Fruit fly (Drosophila melanogaster) whole organism, embryonic: ENCODE results near the gene CG15539.
A peak's percentile ranks its signal among the peaks of the same experiment; 100 is the strongest.

Source experiments
- ATbp ChIP-seq: fragments of 200-800 bp; sonication (Bioruptor generic); optimal IDR thresholded peaks from 2 replicates; lab custom pipeline; 2017; ENCODE audit warnings: missing biosample characterization, mild to moderate bottlenecking, missing genetic modification characterization, missing genetic modification reagents
- Awh ChIP-seq: fragments of 200-800 bp; sonication (Bioruptor generic); IDR thresholded peaks from 2 replicates; pipeline ENCODE4, ENCODE4 v1.3.6; 2022; ENCODE audit warnings: missing biosample characterization, missing genetic modification characterization
- Bdp1 ChIP-seq: fragments of 200-800 bp; sonication (Bioruptor generic); optimal IDR thresholded peaks from 3 replicates; lab custom pipeline; 2016; ENCODE audit warnings: missing biosample characterization, missing genetic modification characterization
- Bgb ChIP-seq: fragments of 200-800 bp; sonication (Bioruptor generic); IDR thresholded peaks from 2 replicates; pipeline ENCODE4 v1.3.6; 2022; ENCODE audit warnings: missing biosample characterization, missing genetic modification characterization; ENCODE audit not compliant: partially characterized antibody
- Blimp-1 ChIP-seq: fragments of 200-800 bp; sonication (Bioruptor generic); optimal IDR thresholded peaks from 3 replicates; lab custom pipeline; 2018; ENCODE audit warnings: missing biosample characterization, missing genetic modification characterization, mild to moderate bottlenecking, moderate library complexity, missing genetic modification reagents
- CG10366 ChIP-seq: fragments of 200-800 bp; sonication (Bioruptor generic); IDR thresholded peaks from 2 replicates; pipeline ENCODE4 v1.3.6; 2022; ENCODE audit warnings: missing biosample characterization, missing genetic modification characterization
- CG11093 ChIP-seq: fragments of 200-800 bp; sonication (Bioruptor generic); IDR thresholded peaks from 3 replicates; pipeline ENCODE4 v1.3.6; 2022; ENCODE audit warnings: missing biosample characterization, missing genetic modification characterization
- CG15073 ChIP-seq: fragments of 200-800 bp; sonication (Bioruptor generic); optimal IDR thresholded peaks from 2 replicates; lab custom pipeline; 2016; ENCODE audit warnings: missing biosample characterization, missing genetic modification characterization
- CG17361 ChIP-seq: fragments of 200-800 bp; sonication (Bioruptor generic); IDR thresholded peaks from 3 replicates; pipeline ENCODE4 v1.3.6; 2022; ENCODE audit warnings: missing biosample characterization, missing genetic modification characterization
- CG17829 ChIP-seq: fragments of 200-800 bp; optimal IDR thresholded peaks from 2 replicates; lab custom pipeline; 2019; ENCODE audit warnings: missing biosample characterization, mild to moderate bottlenecking, missing genetic modification characterization, moderate library complexity
- CG31224 ChIP-seq: fragments of 200-800 bp; sonication (Bioruptor generic); IDR thresholded peaks from 2 replicates; pipeline ENCODE4 v1.3.6; 2022; ENCODE audit warnings: missing biosample characterization, missing genetic modification characterization
- CG3281 ChIP-seq: fragments of 200-800 bp; sonication (Bioruptor generic); optimal IDR thresholded peaks from 3 replicates; lab custom pipeline; 2017; ENCODE audit warnings: missing biosample characterization, mild to moderate bottlenecking, missing genetic modification characterization
- CG6175 ChIP-seq: fragments of 200-800 bp; sonication (Bioruptor generic); IDR thresholded peaks from 3 replicates; pipeline ENCODE4 v1.3.6; 2022; ENCODE audit warnings: missing biosample characterization, missing genetic modification characterization
- CG6813 ChIP-seq: fragments of 200-800 bp; sonication (Bioruptor generic); optimal IDR thresholded peaks from 2 replicates; lab custom pipeline; 2017; ENCODE audit warnings: missing biosample characterization, missing genetic modification characterization, mild to moderate bottlenecking, moderate library complexity, missing genetic modification reagents
- CG7745 ChIP-seq: fragments of 200-800 bp; sonication (Bioruptor generic); optimal IDR thresholded peaks from 2 replicates; lab custom pipeline; 2018; ENCODE audit warnings: missing biosample characterization, mild to moderate bottlenecking, missing genetic modification characterization, moderate library complexity
- CG7786 ChIP-seq: fragments of 200-800 bp; sonication (Bioruptor generic); optimal IDR thresholded peaks from 2 replicates; lab custom pipeline; 2016; ENCODE audit warnings: missing biosample characterization, missing genetic modification characterization
- CG8290 ChIP-seq, 3 experiments: fragments of 200-800 bp; sonication (Bioruptor generic); optimal IDR thresholded peaks; 2 replicates each; lab custom pipeline; 2016 to 2019; ENCODE audit warnings: missing biosample characterization in 3 of 3, missing genetic modification characterization in 3 of 3, mild to moderate bottlenecking in 2 of 3, moderate library complexity in 1 of 3
- CG9932 ChIP-seq: fragments of 200-800 bp; sonication (Bioruptor generic); IDR thresholded peaks from 2 replicates; pipeline ENCODE4 v1.3.6; 2022; ENCODE audit warnings: missing biosample characterization, missing genetic modification characterization
- CHES-1-like ChIP-seq: fragments of 200-800 bp; sonication (Bioruptor generic); optimal IDR thresholded peaks from 2 replicates; lab custom pipeline; 2016; ENCODE audit warnings: missing biosample characterization, missing genetic modification characterization
- Dbx ChIP-seq: fragments of 200-800 bp; sonication (Bioruptor generic); IDR thresholded peaks from 3 replicates; pipeline ENCODE4 v1.3.6; 2022; ENCODE audit warnings: missing biosample characterization, missing genetic modification characterization
- Deaf1 ChIP-seq: fragments of 200-800 bp; optimal IDR thresholded peaks from 3 replicates; lab custom pipeline; 2019; ENCODE audit warnings: missing biosample characterization, mild to moderate bottlenecking, missing genetic modification characterization, moderate library complexity
- Doc3 ChIP-seq: fragments of 200-800 bp; sonication (Bioruptor generic); IDR thresholded peaks from 3 replicates; pipeline ENCODE4 v1.3.6; 2022; ENCODE audit warnings: missing biosample characterization, missing genetic modification characterization; ENCODE audit not compliant: partially characterized antibody
- ERR ChIP-seq: fragments of 200-800 bp; sonication (Bioruptor generic); optimal IDR thresholded peaks from 2 replicates; lab custom pipeline; 2016; ENCODE audit warnings: missing biosample characterization, missing genetic modification characterization
- Ets97D ChIP-seq: fragments of 200-800 bp; sonication (Bioruptor generic); optimal IDR thresholded peaks from 3 replicates; lab custom pipeline; 2016; ENCODE audit warnings: missing biosample characterization, missing genetic modification characterization
- Fer1 ChIP-seq: fragments of 200-800 bp; sonication (Bioruptor generic); optimal IDR thresholded peaks from 2 replicates; lab custom pipeline; 2017; ENCODE audit warnings: missing biosample characterization, mild to moderate bottlenecking, missing genetic modification characterization
- NC2β ChIP-seq: fragments of 200-800 bp; sonication (Bioruptor generic); optimal IDR thresholded peaks from 2 replicates; lab custom pipeline; 2016; ENCODE audit warnings: missing biosample characterization, missing genetic modification characterization
- NK7.1 ChIP-seq: fragments of 200-800 bp; sonication (Bioruptor generic); optimal IDR thresholded peaks from 3 replicates; lab custom pipeline; 2016; ENCODE audit warnings: missing biosample characterization, missing genetic modification characterization
- Nf-YC ChIP-seq: fragments of 200-800 bp; optimal IDR thresholded peaks from 3 replicates; lab custom pipeline; 2019; ENCODE audit warnings: missing biosample characterization, mild to moderate bottlenecking, missing genetic modification characterization, moderate library complexity
- Optix ChIP-seq: fragments of 200-800 bp; sonication (Bioruptor generic); IDR thresholded peaks from 3 replicates; pipeline ENCODE4 v1.3.6; 2022; ENCODE audit warnings: missing biosample characterization, missing genetic modification characterization
- Pdp1 ChIP-seq, 2 experiments: fragments of 200-800 bp; sonication (Bioruptor generic); optimal IDR thresholded peaks; 3 replicates each; lab custom pipeline; 2016; ENCODE audit warnings: missing biosample characterization in 2 of 2, missing genetic modification characterization in 2 of 2, mild to moderate bottlenecking in 1 of 2, moderate library complexity in 1 of 2
- Sox102F ChIP-seq: fragments of 200-800 bp; sonication (Bioruptor generic); optimal IDR thresholded peaks from 2 replicates; lab custom pipeline; 2018; ENCODE audit warnings: missing biosample characterization, mild to moderate bottlenecking, missing genetic modification characterization, moderate library complexity
- Xbp1 ChIP-seq: fragments of 200-800 bp; sonication (Bioruptor generic); optimal IDR thresholded peaks from 3 replicates; lab custom pipeline; 2016; ENCODE audit warnings: missing biosample characterization, mild to moderate bottlenecking, missing genetic modification characterization
- aop ChIP-seq: fragments of 200-800 bp; sonication (Bioruptor generic); IDR thresholded peaks from 2 replicates; pipeline ENCODE4 v1.3.6; 2022; ENCODE audit warnings: missing biosample characterization, missing genetic modification characterization
- ash1 ChIP-seq: fragments of 200-800 bp; sonication (Bioruptor generic); optimal IDR thresholded peaks from 2 replicates; lab custom pipeline; 2018; ENCODE audit warnings: missing biosample characterization, mild to moderate bottlenecking, missing genetic modification characterization
- bab2 ChIP-seq: fragments of 200-800 bp; sonication (Bioruptor generic); optimal IDR thresholded peaks from 2 replicates; lab custom pipeline; 2016; ENCODE audit warnings: missing biosample characterization, missing genetic modification characterization
- bigmax ChIP-seq: fragments of 200-800 bp; sonication (Bioruptor generic); optimal IDR thresholded peaks from 2 replicates; lab custom pipeline; 2018; ENCODE audit warnings: missing biosample characterization, mild to moderate bottlenecking, missing genetic modification characterization
- chinmo ChIP-seq: fragments of 200-800 bp; sonication (Bioruptor generic); IDR thresholded peaks from 4 replicates; pipeline ENCODE4 v1.3.6; 2022; ENCODE audit warnings: missing biosample characterization, missing genetic modification characterization; ENCODE audit not compliant: partially characterized antibody
- croc ChIP-seq: fragments of 200-800 bp; sonication (Bioruptor generic); conservative IDR thresholded peaks from 3 replicates; pipeline ENCODE4 v1.3.6; 2022; ENCODE audit warnings: missing biosample characterization, missing genetic modification characterization
- dysf ChIP-seq: fragments of 200-800 bp; sonication (Bioruptor generic); IDR thresholded peaks from 3 replicates; pipeline ENCODE4 v1.3.6; 2022; ENCODE audit warnings: missing biosample characterization, missing genetic modification characterization
- fru ChIP-seq: fragments of >200 bp; optimal IDR thresholded peaks from 2 replicates; lab custom pipeline; 2017
- mam ChIP-seq: fragments of 200-800 bp; sonication (Bioruptor generic); optimal IDR thresholded peaks from 3 replicates; lab custom pipeline; 2016; ENCODE audit warnings: missing biosample characterization, missing genetic modification characterization
- nerfin-2 ChIP-seq: fragments of 200-800 bp; sonication (Bioruptor generic); IDR thresholded peaks from 2 replicates; pipeline ENCODE4 v1.3.6; 2022; ENCODE audit warnings: missing biosample characterization, missing genetic modification characterization; ENCODE audit not compliant: partially characterized antibody
- p53 ChIP-seq: fragments of 200-800 bp; sonication (Bioruptor generic); optimal IDR thresholded peaks from 2 replicates; lab custom pipeline; 2016; ENCODE audit warnings: missing biosample characterization, missing genetic modification characterization
- pfk ChIP-seq: fragments of 200-800 bp; sonication (Bioruptor generic); optimal IDR thresholded peaks from 2 replicates; lab custom pipeline; 2018; ENCODE audit warnings: missing biosample characterization, mild to moderate bottlenecking, missing genetic modification characterization, moderate library complexity
- ranshi ChIP-seq: fragments of 200-800 bp; sonication (Bioruptor generic); IDR thresholded peaks from 2 replicates; pipeline ENCODE4 v1.3.6; 2022; ENCODE audit warnings: missing biosample characterization, missing genetic modification characterization
- run ChIP-seq: fragments of 200-800 bp; sonication (Bioruptor generic); optimal IDR thresholded peaks from 3 replicates; lab custom pipeline; 2018; ENCODE audit warnings: missing biosample characterization, mild to moderate bottlenecking, missing genetic modification characterization
- seq ChIP-seq: fragments of 200-800 bp; sonication (Bioruptor generic); IDR thresholded peaks from 2 replicates; pipeline ENCODE4 v1.3.6; 2022; ENCODE audit warnings: missing biosample characterization, missing genetic modification characterization
- slou ChIP-seq: fragments of 200-800 bp; sonication (Bioruptor generic); optimal IDR thresholded peaks from 3 replicates; lab custom pipeline; 2016; ENCODE audit warnings: missing biosample characterization, missing genetic modification characterization
- toy ChIP-seq: fragments of 200-800 bp; sonication (Bioruptor generic); IDR thresholded peaks from 2 replicates; pipeline ENCODE4 v1.3.6; 2022; ENCODE audit warnings: missing biosample characterization, missing genetic modification characterization

CG15539 gene

DNA sequence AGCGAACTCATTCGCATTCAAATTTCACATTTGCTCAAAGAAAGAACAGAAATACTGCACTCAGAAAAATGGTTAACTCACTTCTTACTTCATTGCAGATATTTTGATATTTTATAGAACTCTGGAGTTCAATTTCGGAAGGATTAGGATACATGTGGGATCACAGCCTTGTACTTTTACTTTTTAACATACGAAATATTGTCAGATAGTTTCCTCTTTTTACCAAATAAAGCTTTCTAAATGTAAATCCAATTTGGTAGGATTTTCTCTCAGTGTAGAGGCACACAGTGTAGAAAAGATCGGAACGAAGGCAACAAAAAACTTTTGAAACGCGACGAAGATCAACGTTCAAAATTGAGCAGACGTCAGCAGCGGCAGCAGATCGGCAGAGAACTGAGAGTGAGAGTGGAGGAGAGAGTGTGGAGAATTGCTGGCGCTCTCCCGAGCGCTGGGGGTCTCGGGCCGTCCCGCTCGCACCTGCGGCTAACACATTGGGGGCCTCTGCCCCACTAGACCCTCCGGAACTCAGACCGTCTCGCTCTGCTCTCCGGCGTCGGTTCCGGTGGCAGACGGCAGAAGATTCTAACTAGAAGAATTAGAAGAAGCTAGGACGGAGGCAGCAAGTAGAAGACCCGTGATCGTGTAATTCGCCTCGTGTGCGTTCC is 26.3 kb downstream of the CG15539 start, which contains the start of gene tmod (continued):
- peak; percentile 57 for TF ChIP-seq Sox102F (GFP tag; lab: Kevin White, UChicago)
- TF ChIP-seq CG6175 (GFP tag; lab: Robert Waterston, UW) = peak; percentile 51; the same call in 1 of the 3 replicates
- TF ChIP-seq nerfin-2 = no peak
- TF ChIP-seq seq (GFP tag; lab: Robert Waterston, UW) = no peak
- TF ChIP-seq run (tag; lab: Kevin White, UChicago) = peak; percentile 31
- peak; percentile 95 for TF ChIP-seq aop (GFP tag; lab: Robert Waterston, UW)
- TF ChIP-seq CG15073 (GFP tag; lab: Kevin White, UChicago) = no peak
- no peak for TF ChIP-seq p53 (GFP tag; lab: Kevin White, UChicago)
- peak; percentile 7 for TF ChIP-seq CG6813 (GFP tag; lab: Kevin White, UChicago)
- no peak; the same call in 1 of the 2 replicates for TF ChIP-seq Bgb (GFP tag; lab: Robert Waterston, UW)
- peak; percentile 45 for TF ChIP-seq Xbp1 (GFP tag; lab: Kevin White, UChicago)
- no peak for TF ChIP-seq Optix (GFP tag; lab: Robert Waterston, UW)
- no peak for TF ChIP-seq NK7.1
- no peak; the same call in 2 of the 3 replicates for TF ChIP-seq Doc3
- no peak for TF ChIP-seq CG17829 (tag; lab: Kevin White, UChicago)
- TF ChIP-seq CG3281 (GFP tag; lab: Kevin White, UChicago) = peak; percentile 43
- peak; percentile 21; the same call in 1 of the 3 replicates for TF ChIP-seq croc
- 0 out of 2 replicates have a peak, but pooled peaks have one; percentile 30 for TF ChIP-seq toy (GFP tag; lab: Robert Waterston, UW)
- no peak for TF ChIP-seq ranshi (GFP tag; lab: Robert Waterston, UW)
- peak; percentile 42 for TF ChIP-seq Deaf1 (tag; lab: Kevin White, UChicago)
- no peak for TF ChIP-seq CG7786 (GFP tag; lab: Kevin White, UChicago)
- no peak for TF ChIP-seq CG8290 (GFP tag; optimal IDR thresholded peaks at IDR 0.05; lab: Kevin White, UChicago)
- TF ChIP-seq CG8290 (tag; optimal IDR thresholded peaks at IDR 0.05; lab: Kevin White, UChicago) = peak in 1 of 2 experiments; percentile 38
- no peak for TF ChIP-seq slou
- TF ChIP-seq CG7745 (tag; lab: Kevin White, UChicago) = no peak
- no peak for TF ChIP-seq CHES-1-like (GFP tag; lab: Kevin White, UChicago)
- no peak for TF ChIP-seq CG31224
- peak; percentile 74 for TF ChIP-seq Blimp-1 (GFP tag; lab: Kevin White, UChicago)
- peak; percentile 7 for TF ChIP-seq Ets97D (GFP tag; lab: Kevin White, UChicago)
- TF ChIP-seq Dbx (GFP tag; lab: Robert Waterston, UW) = peak; percentile 55; the same call in 1 of the 3 replicates
- peak in 1 of 2 experiments; percentile 53 for TF ChIP-seq Pdp1 (GFP tag; optimal IDR thresholded peaks at IDR 0.05; lab: Kevin White, UChicago)
- peak; percentile 24; the same call in 1 of the 2 replicates for TF ChIP-seq CG10366 (GFP tag; lab: Robert Waterston, UW)
- 0 out of 2 replicates have a peak, but pooled peaks have one; percentile 16 for TF ChIP-seq CG9932 (GFP tag; lab: Robert Waterston, UW)
- TF ChIP-seq CG17361 (GFP tag; lab: Robert Waterston, UW) = no peak
- TF ChIP-seq bigmax (GFP tag; lab: Kevin White, UChicago) = no peak
- peak; percentile 51; the same call in 1 of the 3 replicates for TF ChIP-seq dysf
- TF ChIP-seq pfk (GFP tag; lab: Kevin White, UChicago) = no peak
- TF ChIP-seq Nf-YC = peak; percentile 15
- peak; percentile 45 for TF ChIP-seq ATbp (GFP tag; lab: Kevin White, UChicago)
- no peak for TF ChIP-seq NC2β (GFP tag; lab: Kevin White, UChicago)
- 0 out of 4 replicates have a peak, but pooled peaks have one; percentile 64 for TF ChIP-seq chinmo (GFP tag; lab: Robert Waterston, UW)
- no peak for TF ChIP-seq bab2 (GFP tag; lab: Kevin White, UChicago)
- no peak for TF ChIP-seq fru (lab: Kevin White, UChicago)
- TF ChIP-seq Awh (GFP tag; lab: Robert Waterston, UW) = no peak
- no peak for TF ChIP-seq Bdp1
- TF ChIP-seq ash1 (GFP tag; lab: Kevin White, UChicago) = no peak
- TF ChIP-seq CG11093 (GFP tag; lab: Robert Waterston, UW) = no peak
- TF ChIP-seq mam = peak; percentile 37
- TF ChIP-seq Fer1 (GFP tag; lab: Kevin White, UChicago) = peak; percentile 31
- TF ChIP-seq ERR = no peak
